Worm (Caenorhabditis elegans) whole organism, young adult: Measurements from ENCODE around the gene grl-9.
A peak's percentile ranks its signal among the peaks of the same experiment; 100 is the strongest.

Source experiments
- B0261.1 ChIP-seq: sonication (generic microtip); optimal IDR thresholded peaks from 2 replicates; lab custom pipeline; 2016; ENCODE audit warnings: mild to moderate bottlenecking, missing genetic modification characterization, moderate library complexity, missing compliant biosample characterization
- C06A6.2 ChIP-seq: fragments of 200-800 bp; sonication (Bioruptor generic); conservative IDR thresholded peaks from 2 replicates; pipeline ENCODE4 v1.3.6; 2022; ENCODE audit warnings: missing genetic modification characterization, missing compliant biosample characterization
- D2030.7 ChIP-seq: fragments of 200-800 bp; sonication (Bioruptor generic); IDR thresholded peaks from 2 replicates; pipeline ENCODE4 v1.3.6; 2022; ENCODE audit warnings: missing genetic modification reagents, missing genetic modification characterization, missing compliant biosample characterization
- F10E7.11 ChIP-seq: sonication (generic microtip); optimal IDR thresholded peaks from 2 replicates; lab custom pipeline; 2017; ENCODE audit warnings: mild to moderate bottlenecking, missing genetic modification characterization, moderate library complexity, missing compliant biosample characterization
- F23B12.7 ChIP-seq: sonication (generic microtip); optimal IDR thresholded peaks from 2 replicates; lab custom pipeline; 2017; ENCODE audit warnings: missing genetic modification characterization, mild to moderate bottlenecking, missing compliant biosample characterization, antibody characterized with exemption, moderate library complexity; ENCODE audit not compliant: insufficient read depth
- F49E8.2 ChIP-seq: sonication (generic microtip); optimal IDR thresholded peaks from 3 replicates; lab custom pipeline; 2017; ENCODE audit warnings: missing genetic modification characterization, mild to moderate bottlenecking, missing compliant biosample characterization, antibody characterized with exemption, moderate library complexity; ENCODE audit not compliant: insufficient read depth
- F57A8.1 ChIP-seq: fragments of 200-800 bp; sonication (Bioruptor generic); optimal IDR thresholded peaks from 2 replicates; lab custom pipeline; 2018; ENCODE audit warnings: mild to moderate bottlenecking, missing genetic modification characterization, moderate library complexity, missing compliant biosample characterization
- K12H6.12 ChIP-seq: fragments of 200-800 bp; sonication (Bioruptor generic); optimal IDR thresholded peaks from 2 replicates; lab custom pipeline; 2018; ENCODE audit warnings: mild to moderate bottlenecking, missing genetic modification characterization, missing compliant biosample characterization
- T26A5.8 ChIP-seq: sonication (generic microtip); optimal IDR thresholded peaks from 2 replicates; lab custom pipeline; 2016; ENCODE audit warnings: missing genetic modification characterization, missing compliant biosample characterization
- Y53F4B.3 ChIP-seq: fragments of 200-800 bp; sonication (Bioruptor generic); IDR thresholded peaks from 2 replicates; pipeline ENCODE4 v1.3.6; 2022; ENCODE audit warnings: missing genetic modification reagents, missing genetic modification characterization, missing compliant biosample characterization
- Y53G8AR.9 ChIP-seq: fragments of 200-800 bp; sonication (Bioruptor generic); conservative IDR thresholded peaks from 2 replicates; pipeline ENCODE4 v1.3.6; 2022; ENCODE audit warnings: missing genetic modification reagents, missing genetic modification characterization, missing compliant biosample characterization
- Y79H2A.3 ChIP-seq: fragments of 200-800 bp; sonication (Bioruptor generic); conservative IDR thresholded peaks from 2 replicates; pipeline ENCODE4 v1.3.6; 2022; ENCODE audit warnings: missing genetic modification reagents, missing genetic modification characterization, missing compliant biosample characterization
- attf-3 ChIP-seq: fragments of 200-800 bp; sonication (Bioruptor generic); conservative IDR thresholded peaks from 2 replicates; pipeline ENCODE4 v1.3.6; 2022; ENCODE audit warnings: missing genetic modification reagents, missing genetic modification characterization, missing compliant biosample characterization
- ccch-3 ChIP-seq: fragments of 200-800 bp; sonication (Bioruptor generic); optimal IDR thresholded peaks from 2 replicates; lab custom pipeline; 2018; ENCODE audit warnings: mild to moderate bottlenecking, missing genetic modification characterization, missing compliant biosample characterization
- ceh-100 ChIP-seq: fragments of 200-800 bp; sonication (Bioruptor generic); IDR thresholded peaks from 2 replicates; pipeline ENCODE4 v1.3.6; 2022; ENCODE audit warnings: missing genetic modification reagents, missing genetic modification characterization, missing compliant biosample characterization
- ceh-79 ChIP-seq: sonication (generic microtip); optimal IDR thresholded peaks from 2 replicates; lab custom pipeline; 2017; ENCODE audit warnings: mild to moderate bottlenecking, missing genetic modification characterization, missing compliant biosample characterization
- dox-1 ChIP-seq: fragments of 200-800 bp; sonication (Bioruptor generic); IDR thresholded peaks from 2 replicates; pipeline ENCODE4 v1.3.6; 2022; ENCODE audit warnings: missing genetic modification reagents, missing genetic modification characterization, missing compliant biosample characterization
- dpl-1 ChIP-seq: fragments of 150-350 bp; optimal IDR thresholded peaks from 2 replicates; lab custom pipeline; 2014; ENCODE audit warnings: missing biosample characterization, missing genetic modification reagents, missing genetic modification characterization
- egl-44 ChIP-seq: fragments of 200-800 bp; sonication (Bioruptor generic); IDR thresholded peaks from 2 replicates; pipeline ENCODE4 v1.3.6; 2022; ENCODE audit warnings: missing genetic modification reagents, missing genetic modification characterization, missing compliant biosample characterization
- him-1 ChIP-seq: sonication (generic microtip); optimal IDR thresholded peaks from 2 replicates; lab custom pipeline; 2016; ENCODE audit warnings: missing genotype, missing genetic modification reagents, missing genetic modification characterization, missing compliant biosample characterization
- hlh-12 ChIP-seq: sonication (generic microtip); optimal IDR thresholded peaks from 2 replicates; lab custom pipeline; 2016; ENCODE audit warnings: missing genetic modification characterization, missing compliant biosample characterization
- lin-26 ChIP-seq: fragments of 200-800 bp; sonication (Bioruptor generic); IDR thresholded peaks from 2 replicates; pipeline ENCODE4 v1.3.6; 2022; ENCODE audit warnings: missing genetic modification reagents, missing genetic modification characterization, missing compliant biosample characterization
- madf-3 ChIP-seq: fragments of 200-800 bp; sonication (Bioruptor generic); IDR thresholded peaks from 2 replicates; pipeline ENCODE4 v1.3.6; 2022; ENCODE audit warnings: missing genetic modification reagents, missing genetic modification characterization, missing compliant biosample characterization
- nhr-80 ChIP-seq: sonication (generic microtip); optimal IDR thresholded peaks from 2 replicates; lab custom pipeline; 2016; ENCODE audit warnings: missing genetic modification characterization, missing compliant biosample characterization
- pha-4 ChIP-seq: fragments of 150-350 bp; sonication (generic microtip); optimal IDR thresholded peaks from 2 replicates; lab custom pipeline; 2014; ENCODE audit warnings: missing biosample characterization, missing genetic modification reagents, missing genetic modification characterization
- snpc-4 ChIP-seq, 5 experiments: fragments of 150-350 bp in 1 of 5; sonication (generic microtip) in 4 of 5; optimal IDR thresholded peaks; 2 replicates each; lab custom pipeline; 2014 to 2018; ENCODE audit warnings: missing genetic modification characterization in 5 of 5, missing biosample characterization in 3 of 5, antibody characterized with exemption in 2 of 5, mild to moderate bottlenecking in 2 of 5, missing compliant biosample characterization in 2 of 5, missing genotype in 2 of 5, moderate library complexity in 2 of 5, missing genetic modification reagents in 1 of 5
- tbp1 ChIP-seq: fragments of 200-800 bp; sonication (Bioruptor generic); optimal IDR thresholded peaks from 2 replicates; lab custom pipeline; 2018; ENCODE audit warnings: mild to moderate bottlenecking, missing genetic modification characterization, missing compliant biosample characterization
- ztf-18 ChIP-seq: sonication (generic microtip); optimal IDR thresholded peaks from 2 replicates; lab custom pipeline; 2016; ENCODE audit warnings: missing genotype, mild to moderate bottlenecking, missing genetic modification characterization, missing compliant biosample characterization
- ztf-22 ChIP-seq: fragments of 200-800 bp; sonication (Bioruptor generic); optimal IDR thresholded peaks from 2 replicates; lab custom pipeline; 2018; ENCODE audit warnings: mild to moderate bottlenecking, missing genetic modification characterization, moderate library complexity, missing compliant biosample characterization
- ztf-25 ChIP-seq: fragments of 200-800 bp; sonication (Bioruptor generic); IDR thresholded peaks from 2 replicates; pipeline ENCODE4 v1.3.6; 2022; ENCODE audit warnings: missing genetic modification reagents, missing genetic modification characterization, missing compliant biosample characterization
- ztf-28 ChIP-seq: fragments of 200-800 bp; sonication (Bioruptor generic); IDR thresholded peaks from 2 replicates; pipeline ENCODE4 v1.3.6; 2022; ENCODE audit warnings: missing genetic modification reagents, missing genetic modification characterization, missing compliant biosample characterization

grl-9 gene

ce11 chrV:6699021-6699420 lies 32.5 kb downstream of the grl-9 start (continued):
- no peak for TF ChIP-seq snpc-4 (GFP tag; optimal IDR thresholded peaks at IDR 0.05; lab: Kevin White, UChicago)
- no peak for TF ChIP-seq snpc-4 (tag; optimal IDR thresholded peaks at IDR 0.05; lab: Kevin White, UChicago)
- no peak for TF ChIP-seq lin-26 (GFP tag; lab: Robert Waterston, UW)
- no peak for TF ChIP-seq dpl-1 (GFP tag; lab: Kevin White, UChicago)
- no peak for TF ChIP-seq ccch-3
- no peak for TF ChIP-seq T26A5.8 (tag; lab: Kevin White, UChicago)
- TF ChIP-seq K12H6.12 = no peak
- TF ChIP-seq D2030.7 (GFP tag; lab: Robert Waterston, UW) = no peak

- TF ChIP-seq ztf-28 = no peak
- TF ChIP-seq madf-3 (GFP tag; lab: Robert Waterston, UW) = no peak
- no peak for TF ChIP-seq dox-1
- no peak for TF ChIP-seq nhr-80 (tag; lab: Kevin White, UChicago)
- no peak for TF ChIP-seq C06A6.2 (GFP tag; lab: Robert Waterston, UW)
- TF ChIP-seq attf-3 (GFP tag; lab: Robert Waterston, UW) = no peak
- TF ChIP-seq F57A8.1 (GFP tag; lab: Kevin White, UChicago) = no peak
- no peak for TF ChIP-seq pha-4 (tag; lab: Kevin White, UChicago)
- TF ChIP-seq ztf-25 (GFP tag; lab: Robert Waterston, UW) = no peak
- TF ChIP-seq Y53F4B.3 (GFP tag; lab: Robert Waterston, UW) = no peak
- no peak for TF ChIP-seq ceh-100 (GFP tag; lab: Robert Waterston, UW)
- no peak for TF ChIP-seq Y79H2A.3 (GFP tag; lab: Robert Waterston, UW)
- no peak for TF ChIP-seq hlh-12
- no peak for TF ChIP-seq tbp1
Observed at ce11 chrV:6697552-6697951, 33.9 kb downstream of the grl-9 start, which contains the start of gene W02F12.2. Gene W02F12.2, minus strand, starts transcription at chrV:6697652.

ce11 chrV:6694668-6695067 lies 36.8 kb downstream of the grl-9 start, which contains the start of gene W02F12.8:
Gene W02F12.8, minus strand, starts transcription at chrV:6694768.
- TF ChIP-seq nhr-80 (tag; lab: Kevin White, UChicago) = no peak
- no peak for TF ChIP-seq ztf-18
- TF ChIP-seq F49E8.2 (tag; lab: Kevin White, UChicago) = no peak
- no peak for TF ChIP-seq F23B12.7 (tag; lab: Kevin White, UChicago)
- TF ChIP-seq Y53G8AR.9 (GFP tag; lab: Robert Waterston, UW) = no peak
- TF ChIP-seq snpc-4 (GFP tag; optimal IDR thresholded peaks at IDR 0.05; lab: Kevin White, UChicago) = no peak
- TF ChIP-seq snpc-4 (tag; optimal IDR thresholded peaks at IDR 0.05; lab: Kevin White, UChicago) = no peak
- TF ChIP-seq ceh-79 (tag; lab: Kevin White, UChicago) = no peak
- TF ChIP-seq ccch-3 = no peak
- no peak for TF ChIP-seq ztf-22
- no peak for TF ChIP-seq T26A5.8 (tag; lab: Kevin White, UChicago)
- no peak for TF ChIP-seq him-1 (tag; lab: Kevin White, UChicago)
- TF ChIP-seq K12H6.12 = no peak
- no peak for TF ChIP-seq F57A8.1 (GFP tag; lab: Kevin White, UChicago)

- peak; percentile 24 for TF ChIP-seq nhr-80 (tag; lab: Kevin White, UChicago)
- no peak for TF ChIP-seq F10E7.11 (tag; lab: Kevin White, UChicago)
- TF ChIP-seq B0261.1 (tag; lab: Kevin White, UChicago) = no peak
Observed at ce11 chrV:6691813-6692351, 39.6 kb downstream of the grl-9 start, which contains the start of gene mtl-1. Gene mtl-1, minus strand, starts transcription at chrV:6691863.

ce11 chrV:6690075-6690474 lies 41.4 kb downstream of the grl-9 start:
- no peak for TF ChIP-seq egl-44
